Worm (Caenorhabditis elegans) whole organism, L1 larva: ENCODE data around the gene feh-1.
A peak's percentile ranks its signal among the peaks of the same experiment; 100 is the strongest.

Experiments used
- C04F5.9 ChIP-seq: sonication (generic microtip); optimal IDR thresholded peaks from 2 replicates; lab custom pipeline; 2016; ENCODE audit warnings: missing genetic modification characterization, missing compliant biosample characterization
- C16A3.4 ChIP-seq: fragments of 150-350 bp; optimal IDR thresholded peaks from 2 replicates; lab custom pipeline; 2014; ENCODE audit warnings: missing biosample characterization, missing genetic modification characterization
- C34B4.2 ChIP-seq: sonication (generic microtip); optimal IDR thresholded peaks from 2 replicates; lab custom pipeline; 2017; ENCODE audit warnings: mild to moderate bottlenecking, missing genetic modification characterization, missing compliant biosample characterization
- Y116A8C.19 ChIP-seq: sonication (generic microtip); optimal IDR thresholded peaks from 2 replicates; lab custom pipeline; 2016; ENCODE audit warnings: missing compliant biosample characterization, missing genetic modification characterization, borderline replicate concordance
- alr-1 ChIP-seq: fragments of 200-800 bp; sonication (Bioruptor generic); optimal IDR thresholded peaks from 2 replicates; lab custom pipeline; 2018; ENCODE audit warnings: borderline replicate concordance, mild to moderate bottlenecking, missing genetic modification characterization, missing compliant biosample characterization
- aly-2 ChIP-seq: fragments of 150-350 bp; optimal IDR thresholded peaks from 2 replicates; lab custom pipeline; 2014; ENCODE audit warnings: missing biosample characterization, missing genetic modification characterization
- ama-1 ChIP-seq: fragments of 150-350 bp; optimal IDR thresholded peaks from 2 replicates; lab custom pipeline; 2014
- blmp-1 ChIP-seq: fragments of 150-350 bp; optimal IDR thresholded peaks from 2 replicates; lab custom pipeline; 2014; ENCODE audit warnings: missing biosample characterization, missing genetic modification characterization
- ceh-8 ChIP-seq: fragments of 200-800 bp; sonication (Bioruptor generic); optimal IDR thresholded peaks from 2 replicates; lab custom pipeline; 2018; ENCODE audit warnings: mild to moderate bottlenecking, missing genetic modification characterization, moderate library complexity, missing compliant biosample characterization
- ceh-88 ChIP-seq: fragments of 200-800 bp; sonication (Bioruptor generic); IDR thresholded peaks from 2 replicates; pipeline ENCODE4 v1.3.6; 2022; ENCODE audit warnings: missing genetic modification characterization, missing compliant biosample characterization
- ceh-90 ChIP-seq: sonication (generic microtip); optimal IDR thresholded peaks from 2 replicates; lab custom pipeline; 2016; ENCODE audit warnings: missing genetic modification characterization, missing compliant biosample characterization
- dpl-1 ChIP-seq, 3 experiments: fragments of 150-350 bp in 2 of 3; sonication (generic microtip) in 1 of 3; optimal IDR thresholded peaks; 2 replicates each; lab custom pipeline; 2014 to 2017; ENCODE audit warnings: missing biosample characterization in 3 of 3, missing genetic modification characterization in 3 of 3, missing genetic modification reagents in 3 of 3
- dsc-1 ChIP-seq: sonication (generic microtip); optimal IDR thresholded peaks from 2 replicates; lab custom pipeline; 2016; ENCODE audit warnings: mild to moderate bottlenecking, missing genetic modification characterization, missing compliant biosample characterization
- efl-1 ChIP-seq, 4 experiments: fragments of 150-350 bp; optimal IDR thresholded peaks in 3 of 4; peaks in 1 of 4; 1 replicate in 1 of 4; 2 replicates in 3 of 4; lab custom pipeline; 2014; ENCODE audit warnings: missing biosample characterization in 2 of 4, missing genetic modification characterization in 2 of 4, missing genetic modification reagents in 2 of 4
- efl-3 ChIP-seq: fragments of 200-800 bp; sonication (Bioruptor generic); optimal IDR thresholded peaks from 2 replicates; lab custom pipeline; 2018; ENCODE audit warnings: mild to moderate bottlenecking, missing genetic modification characterization, missing compliant biosample characterization
- egl-13 ChIP-seq: sonication (generic microtip); optimal IDR thresholded peaks from 2 replicates; lab custom pipeline; 2016; ENCODE audit warnings: missing genotype, missing genetic modification reagents, missing genetic modification characterization, missing compliant biosample characterization
- egl-27 ChIP-seq, 2 experiments: fragments of 150-350 bp in 1 of 2; sonication (generic microtip); optimal IDR thresholded peaks; 3 replicates each; lab custom pipeline; 2017 to 2018; ENCODE audit warnings: missing biosample characterization in 2 of 2, missing genetic modification characterization in 2 of 2, missing genetic modification reagents in 2 of 2
- elt-3 ChIP-seq, 6 experiments: fragments of 150-350 bp in 1 of 6; sonication (generic microtip); optimal IDR thresholded peaks; 2 replicates each; lab custom pipeline; 2017 to 2018; ENCODE audit warnings: missing biosample characterization in 6 of 6, missing genetic modification characterization in 6 of 6, inconsistent platforms in 1 of 6
- ets-5 ChIP-seq: fragments of 200-800 bp; sonication (Bioruptor generic); IDR thresholded peaks from 2 replicates; pipeline ENCODE4 v1.3.6; 2022; ENCODE audit warnings: missing genetic modification characterization, missing compliant biosample characterization
- hlh-4 ChIP-seq: sonication (generic microtip); optimal IDR thresholded peaks from 2 replicates; lab custom pipeline; 2016; ENCODE audit warnings: mild to moderate bottlenecking, missing genetic modification characterization, missing compliant biosample characterization
- hpl-2 ChIP-seq: fragments of 150-350 bp; optimal IDR thresholded peaks from 2 replicates; lab custom pipeline; 2014; ENCODE audit warnings: missing biosample characterization, missing genetic modification reagents, missing genetic modification characterization
- irx-1 ChIP-seq: sonication (generic microtip); optimal IDR thresholded peaks from 2 replicates; lab custom pipeline; 2016; ENCODE audit warnings: missing genetic modification characterization, missing compliant biosample characterization
- lin-13 ChIP-seq: fragments of 150-350 bp; optimal IDR thresholded peaks from 2 replicates; lab custom pipeline; 2014; ENCODE audit warnings: missing biosample characterization, missing genetic modification reagents, missing genetic modification characterization
- lin-15B ChIP-seq: fragments of 150-350 bp; sonication (generic microtip); optimal IDR thresholded peaks from 3 replicates; lab custom pipeline; 2014; ENCODE audit warnings: missing biosample characterization, missing genetic modification characterization
- lin-35 ChIP-seq, 2 experiments: fragments of 150-350 bp; optimal IDR thresholded peaks; 2 replicates each; lab custom pipeline; 2014; ENCODE audit warnings: missing biosample characterization in 2 of 2, missing genetic modification characterization in 2 of 2, missing genetic modification reagents in 2 of 2
- lin-39 ChIP-seq: fragments of 150-350 bp; optimal IDR thresholded peaks from 2 replicates; lab custom pipeline; 2014; ENCODE audit warnings: missing biosample characterization, missing genetic modification reagents, missing genetic modification characterization
- lir-3 ChIP-seq: sonication (generic microtip); optimal IDR thresholded peaks from 2 replicates; lab custom pipeline; 2016; ENCODE audit warnings: mild to moderate bottlenecking, missing genetic modification characterization, moderate library complexity, missing compliant biosample characterization; ENCODE audit not compliant: poor library complexity
- lsy-2 ChIP-seq, 2 experiments: fragments of 150-350 bp; optimal IDR thresholded peaks; 2 replicates each; lab custom pipeline; 2014; ENCODE audit warnings: missing biosample characterization in 2 of 2, missing genetic modification characterization in 2 of 2
- mab-9 ChIP-seq: fragments of 200-800 bp; sonication (Bioruptor generic); IDR thresholded peaks from 2 replicates; pipeline ENCODE4 v1.3.6; 2022; ENCODE audit warnings: missing genetic modification reagents, missing genetic modification characterization, missing compliant biosample characterization
- mdl-1 ChIP-seq, 2 experiments: fragments of 150-350 bp; optimal IDR thresholded peaks; 2 replicates each; lab custom pipeline; 2014 to 2017; ENCODE audit warnings: missing biosample characterization in 2 of 2, missing genetic modification characterization in 2 of 2, inconsistent platforms in 1 of 2
- mef-2 ChIP-seq: fragments of 150-350 bp; optimal IDR thresholded peaks from 2 replicates; lab custom pipeline; 2014; ENCODE audit warnings: missing biosample characterization, missing genetic modification characterization
- nhr-11 ChIP-seq: fragments of 150-350 bp; optimal IDR thresholded peaks from 2 replicates; lab custom pipeline; 2014; ENCODE audit warnings: missing biosample characterization, missing genetic modification characterization
- nhr-12 ChIP-seq: sonication (generic microtip); optimal IDR thresholded peaks from 2 replicates; lab custom pipeline; 2017; ENCODE audit warnings: missing biosample characterization, missing genetic modification characterization
- nhr-76 ChIP-seq: sonication (generic microtip); optimal IDR thresholded peaks from 2 replicates; lab custom pipeline; 2017; ENCODE audit warnings: missing biosample characterization, missing genetic modification characterization
- nhr-77 ChIP-seq: fragments of 150-350 bp; optimal IDR thresholded peaks from 2 replicates; lab custom pipeline; 2014; ENCODE audit warnings: missing biosample characterization, missing genetic modification characterization
- nhr-85 ChIP-seq: sonication (generic microtip); peaks from one replicate; lab custom pipeline; 2016; ENCODE audit warnings: missing genetic modification characterization, inconsistent platforms, missing compliant biosample characterization
- nhr-90 ChIP-seq: sonication (generic microtip); optimal IDR thresholded peaks from 2 replicates; lab custom pipeline; 2016; ENCODE audit warnings: mild to moderate bottlenecking, missing genetic modification characterization, missing compliant biosample characterization; ENCODE audit not compliant: poor library complexity
- pag-3 ChIP-seq: sonication (generic microtip); optimal IDR thresholded peaks from 2 replicates; lab custom pipeline; 2017; ENCODE audit warnings: missing genetic modification characterization, mild to moderate bottlenecking, missing compliant biosample characterization, antibody characterized with exemption, borderline replicate concordance; ENCODE audit not compliant: insufficient read depth
- pax-3 ChIP-seq: fragments of 200-800 bp; sonication (Bioruptor generic); optimal IDR thresholded peaks from 2 replicates; lab custom pipeline; 2018; ENCODE audit warnings: mild to moderate bottlenecking, missing genetic modification characterization, moderate library complexity, missing compliant biosample characterization
- pqm-1 ChIP-seq: sonication (generic microtip); optimal IDR thresholded peaks from 3 replicates; lab custom pipeline; 2017; ENCODE audit warnings: missing biosample characterization, missing genetic modification characterization
- rnt-1 ChIP-seq: sonication (generic microtip); optimal IDR thresholded peaks from 2 replicates; lab custom pipeline; 2016; ENCODE audit warnings: mild to moderate bottlenecking, missing genetic modification characterization, moderate library complexity, missing compliant biosample characterization
- skn-1 ChIP-seq: fragments of 150-350 bp; optimal IDR thresholded peaks from 2 replicates; lab custom pipeline; 2014; ENCODE audit warnings: missing biosample characterization, missing genetic modification characterization
- snpc-4 ChIP-seq: fragments of 150-350 bp; optimal IDR thresholded peaks from 2 replicates; lab custom pipeline; 2014; ENCODE audit warnings: missing biosample characterization, missing genetic modification characterization
- snu-23 ChIP-seq: sonication (generic microtip); optimal IDR thresholded peaks from 2 replicates; lab custom pipeline; 2016; ENCODE audit warnings: missing genetic modification characterization, missing compliant biosample characterization
- sptf-1 ChIP-seq: fragments of 150-350 bp; optimal IDR thresholded peaks from 2 replicates; lab custom pipeline; 2014; ENCODE audit warnings: missing biosample characterization, missing genetic modification characterization
- sup-37 ChIP-seq: fragments of 200-800 bp; sonication (Bioruptor generic); optimal IDR thresholded peaks from 2 replicates; lab custom pipeline; 2018; ENCODE audit warnings: mild to moderate bottlenecking, missing genetic modification characterization, missing compliant biosample characterization
- swsn-7 ChIP-seq: sonication (generic microtip); optimal IDR thresholded peaks from 2 replicates; lab custom pipeline; 2016; ENCODE audit warnings: missing genetic modification characterization, missing compliant biosample characterization
- unc-30 ChIP-seq: sonication (generic microtip); optimal IDR thresholded peaks from 2 replicates; lab custom pipeline; 2017; ENCODE audit warnings: missing biosample characterization, missing genetic modification characterization
- unc-62 ChIP-seq: fragments of 150-350 bp; optimal IDR thresholded peaks from 2 replicates; lab custom pipeline; 2014; ENCODE audit warnings: missing biosample characterization, missing genetic modification reagents, missing genetic modification characterization
- unc-98 ChIP-seq: fragments of 200-800 bp; sonication (Bioruptor generic); IDR thresholded peaks from 2 replicates; pipeline ENCODE4 v1.3.6; 2022; ENCODE audit warnings: missing genetic modification characterization, missing compliant biosample characterization
- zag-1 ChIP-seq: fragments of 150-350 bp; optimal IDR thresholded peaks from 2 replicates; lab custom pipeline; 2014; ENCODE audit warnings: missing biosample characterization, missing genetic modification characterization
- ztf-11 ChIP-seq, 2 experiments: sonication (generic microtip); optimal IDR thresholded peaks; 2 replicates each; lab custom pipeline; 2016 to 2017; ENCODE audit warnings: missing genetic modification characterization in 2 of 2, missing biosample characterization in 1 of 2, missing compliant biosample characterization in 1 of 2
- ztf-4 ChIP-seq: fragments of 150-350 bp; optimal IDR thresholded peaks from 2 replicates; lab custom pipeline; 2014; ENCODE audit warnings: missing biosample characterization, missing genetic modification characterization

Gene feh-1

DNA sequence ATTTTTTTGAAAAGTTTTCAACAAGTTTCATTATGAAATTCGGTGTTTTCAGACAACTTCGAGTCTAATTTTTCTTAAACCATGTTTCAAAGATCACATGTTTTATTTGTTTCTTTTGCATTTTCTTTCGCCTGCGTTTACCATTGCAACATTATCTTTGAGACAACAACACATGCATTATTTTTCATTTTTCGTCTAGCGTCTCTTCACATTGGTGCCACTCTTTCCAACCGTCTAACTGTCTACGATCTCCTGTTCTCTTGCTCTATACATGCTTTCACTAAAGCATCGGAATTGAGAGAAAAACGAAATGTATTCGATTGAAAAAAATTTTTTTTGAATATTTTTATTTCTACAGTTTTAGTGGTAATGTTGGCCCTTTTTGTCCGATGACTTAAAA, 28.8 kb downstream of the feh-1 start (continued):
- TF ChIP-seq sup-37 (GFP tag; lab: Kevin White, UChicago), result no peak
- TF ChIP-seq C04F5.9 (tag; lab: Kevin White, UChicago), result no peak
- no peak for TF ChIP-seq C34B4.2 (tag; lab: Kevin White, UChicago)
- peak; percentile 69 for TF ChIP-seq nhr-85 (tag; lab: Kevin White, UChicago)
- no peak for TF ChIP-seq egl-13 (tag; lab: Kevin White, UChicago)
- TF ChIP-seq unc-30 (tag; lab: Kevin White, UChicago), result no peak
- no peak for TF ChIP-seq sptf-1
- no peak for TF ChIP-seq pqm-1
- peak in 1 of 6 experiments; percentile 28 for TF ChIP-seq elt-3 (tag; optimal IDR thresholded peaks at IDR 0.05; lab: Kevin White, UChicago)
- no peak for TF ChIP-seq mef-2 (tag; lab: Kevin White, UChicago)
- no peak for TF ChIP-seq hlh-4 (tag; lab: Kevin White, UChicago)
- TF ChIP-seq unc-62 (GFP tag; lab: Kevin White, UChicago), result no peak
- TF ChIP-seq lin-39 (tag; lab: Kevin White, UChicago), result no peak
- no peak for TF ChIP-seq snpc-4 (tag; lab: Kevin White, UChicago)
- TF ChIP-seq lin-35 (GFP tag; optimal IDR thresholded peaks at IDR 0.05; lab: Kevin White, UChicago), result peak; percentile 49 to 66
- TF ChIP-seq dpl-1 (GFP tag; optimal IDR thresholded peaks at IDR 0.05; lab: Kevin White, UChicago), result peak in 2 of 3 experiments; percentile 51 to 53
- TF ChIP-seq hpl-2 (GFP tag; lab: Kevin White, UChicago), result no peak
- TF ChIP-seq irx-1 (tag; lab: Kevin White, UChicago), result peak; percentile 40
- no peak for TF ChIP-seq unc-98
- TF ChIP-seq egl-27 (tag; optimal IDR thresholded peaks at IDR 0.05; lab: Kevin White, UChicago), result no peak
- peak; percentile 74 to 78 for TF ChIP-seq efl-1 (optimal IDR thresholded peaks at IDR 0.05; lab: Kevin White, UChicago)
- peak; percentile 52 to 93 for TF ChIP-seq efl-1 (GFP tag; optimal IDR thresholded peaks at IDR 0.05 in 1 of 2; lab: Kevin White, UChicago)
- peak; percentile 4 for TF ChIP-seq skn-1 (tag; lab: Kevin White, UChicago)
- TF ChIP-seq ztf-11 (tag; optimal IDR thresholded peaks at IDR 0.05; lab: Kevin White, UChicago), result no peak
- no peak for TF ChIP-seq pax-3 (tag; lab: Kevin White, UChicago)
- TF ChIP-seq ama-1, result no peak
- TF ChIP-seq nhr-77 (tag; lab: Kevin White, UChicago), result no peak
- TF ChIP-seq aly-2 (tag; lab: Kevin White, UChicago), result peak; percentile 33
- no peak for TF ChIP-seq pag-3
- no peak for TF ChIP-seq lir-3 (tag; lab: Kevin White, UChicago)
- TF ChIP-seq Y116A8C.19, result no peak
- TF ChIP-seq C16A3.4 (tag; lab: Kevin White, UChicago), result peak; percentile 14
- peak; percentile 63 for TF ChIP-seq rnt-1 (tag; lab: Kevin White, UChicago)
- TF ChIP-seq nhr-90 (tag; lab: Kevin White, UChicago), result no peak
- TF ChIP-seq ets-5, result no peak
- no peak for TF ChIP-seq nhr-12 (tag; lab: Kevin White, UChicago)
- TF ChIP-seq mdl-1 (tag; optimal IDR thresholded peaks at IDR 0.05; lab: Kevin White, UChicago), result peak in 1 of 2 experiments; percentile 71
- peak; percentile 66 for TF ChIP-seq swsn-7 (tag; lab: Kevin White, UChicago)
- TF ChIP-seq ceh-90 (tag; lab: Kevin White, UChicago), result no peak
- no peak for TF ChIP-seq nhr-76 (tag; lab: Kevin White, UChicago)
- TF ChIP-seq lin-15B (tag; lab: Kevin White, UChicago), result no peak
- TF ChIP-seq lin-13, result no peak
- no peak for TF ChIP-seq ceh-8 (GFP tag; lab: Kevin White, UChicago)
- TF ChIP-seq mab-9 (GFP tag; lab: Robert Waterston, UW), result no peak
- peak; percentile 76 for TF ChIP-seq snu-23 (GFP tag; lab: Kevin White, UChicago)
- TF ChIP-seq lsy-2 (tag; optimal IDR thresholded peaks at IDR 0.05; lab: Kevin White, UChicago), result peak; percentile 76 to 77
- TF ChIP-seq dsc-1, result peak; percentile 28
- peak; percentile 91 for TF ChIP-seq blmp-1
- TF ChIP-seq alr-1 (tag; lab: Kevin White, UChicago), result no peak
- TF ChIP-seq ztf-4 (tag; lab: Kevin White, UChicago), result no peak
- no peak for TF ChIP-seq nhr-11 (tag; lab: Kevin White, UChicago)
- no peak for TF ChIP-seq efl-3 (GFP tag; lab: Kevin White, UChicago)
- TF ChIP-seq ceh-88 (GFP tag; lab: Robert Waterston, UW), result no peak
- TF ChIP-seq zag-1 (tag; lab: Kevin White, UChicago), result no peak
